Fruit fly (Drosophila melanogaster) whole organism, embryonic: ENCODE data around the gene Wwox.

ENCODE experiments used
- Abd-B ChIP-seq: fragments of 200-800 bp; sonication (Bioruptor generic); optimal IDR thresholded peaks from 2 replicates; lab custom pipeline; 2018; ENCODE audit warnings: missing biosample characterization, mild to moderate bottlenecking, missing genetic modification characterization, moderate library complexity
- Aef1 ChIP-seq: fragments of 200-800 bp; sonication (Bioruptor generic); IDR thresholded peaks from 3 replicates; pipeline ENCODE4 v1.3.6; 2022; ENCODE audit warnings: missing biosample characterization, missing genetic modification characterization
- Bgb ChIP-seq: fragments of 200-800 bp; sonication (Bioruptor generic); IDR thresholded peaks from 2 replicates; pipeline ENCODE4 v1.3.6; 2022; ENCODE audit warnings: missing biosample characterization, missing genetic modification characterization; ENCODE audit not compliant: partially characterized antibody
- C15 ChIP-seq: fragments of 200-800 bp; sonication (Bioruptor generic); IDR thresholded peaks from 3 replicates; pipeline ENCODE4 v1.3.6; 2022; ENCODE audit warnings: missing biosample characterization, missing genetic modification characterization
- CG10979 ChIP-seq: fragments of 200-800 bp; sonication (Bioruptor generic); optimal IDR thresholded peaks from 2 replicates; lab custom pipeline; 2018; ENCODE audit warnings: missing biosample characterization, mild to moderate bottlenecking, missing genetic modification characterization, moderate library complexity
- CG11696 ChIP-seq: fragments of 200-800 bp; sonication (Bioruptor generic); IDR thresholded peaks from 2 replicates; pipeline ENCODE4 v1.3.6; 2022; ENCODE audit warnings: missing biosample characterization, missing genetic modification characterization
- CG12155 ChIP-seq: fragments of 200-800 bp; sonication (Bioruptor generic); optimal IDR thresholded peaks from 3 replicates; lab custom pipeline; 2016; ENCODE audit warnings: missing biosample characterization, missing genetic modification characterization
- CG12391 ChIP-seq: fragments of 200-800 bp; sonication (Bioruptor generic); optimal IDR thresholded peaks from 3 replicates; lab custom pipeline; 2018; ENCODE audit warnings: missing biosample characterization, mild to moderate bottlenecking, missing genetic modification characterization, moderate library complexity
- CG14014 ChIP-seq: fragments of 200-800 bp; sonication (Bioruptor generic); IDR thresholded peaks from 2 replicates; pipeline ENCODE4 v1.3.6; 2022; ENCODE audit warnings: missing biosample characterization, missing genetic modification characterization
- CG14860 ChIP-seq: fragments of 200-800 bp; sonication (Bioruptor generic); IDR thresholded peaks from 3 replicates; pipeline ENCODE4 v1.3.6; 2022; ENCODE audit warnings: missing biosample characterization, missing genetic modification characterization; ENCODE audit not compliant: partially characterized antibody
- CG17385 ChIP-seq: fragments of 200-800 bp; sonication (Bioruptor generic); optimal IDR thresholded peaks from 3 replicates; lab custom pipeline; 2018; ENCODE audit warnings: missing biosample characterization, mild to moderate bottlenecking, missing genetic modification characterization
- CG17568 ChIP-seq: fragments of 200-800 bp; sonication (Bioruptor generic); optimal IDR thresholded peaks from 2 replicates; lab custom pipeline; 2018; ENCODE audit warnings: missing biosample characterization, mild to moderate bottlenecking, missing genetic modification characterization, moderate library complexity
- CG18476 ChIP-seq: fragments of 200-800 bp; sonication (Bioruptor generic); optimal IDR thresholded peaks from 2 replicates; lab custom pipeline; 2016; ENCODE audit warnings: missing biosample characterization, mild to moderate bottlenecking, missing genetic modification characterization
- CG18619 ChIP-seq: fragments of 200-800 bp; sonication (Bioruptor generic); optimal IDR thresholded peaks from 3 replicates; lab custom pipeline; 2017; ENCODE audit warnings: missing biosample characterization, mild to moderate bottlenecking, missing genetic modification characterization
- CG2712 ChIP-seq: fragments of 200-800 bp; optimal IDR thresholded peaks from 3 replicates; lab custom pipeline; 2019; ENCODE audit warnings: missing biosample characterization, mild to moderate bottlenecking, missing genetic modification characterization, moderate library complexity
- CG2889 ChIP-seq: fragments of 200-800 bp; sonication (Bioruptor generic); IDR thresholded peaks from 3 replicates; pipeline ENCODE4 v1.3.6; 2022; ENCODE audit warnings: missing biosample characterization, missing genetic modification characterization
- CG30020 ChIP-seq: fragments of 200-800 bp; optimal IDR thresholded peaks from 2 replicates; lab custom pipeline; 2019; ENCODE audit warnings: missing biosample characterization, mild to moderate bottlenecking, missing genetic modification characterization, moderate library complexity
- CG31441 ChIP-seq: fragments of 200-800 bp; sonication (Bioruptor generic); IDR thresholded peaks from 2 replicates; pipeline ENCODE4 v1.3.6; 2022; ENCODE audit warnings: missing biosample characterization, missing genetic modification characterization
- CG32767 ChIP-seq: fragments of 200-800 bp; sonication (Bioruptor generic); IDR thresholded peaks from 2 replicates; pipeline ENCODE4 v1.3.6; 2022; ENCODE audit warnings: missing biosample characterization, missing genetic modification characterization
- CG4360 ChIP-seq: fragments of 200-800 bp; sonication (Bioruptor generic); IDR thresholded peaks from 2 replicates; pipeline ENCODE4 v1.3.6; 2022; ENCODE audit warnings: missing biosample characterization, missing genetic modification characterization
- CG43689 ChIP-seq: fragments of 200-800 bp; sonication (Bioruptor generic); IDR thresholded peaks from 2 replicates; pipeline ENCODE4 v1.3.6; 2022; ENCODE audit warnings: missing biosample characterization, missing genetic modification characterization
- CG4820 ChIP-seq: fragments of 200-800 bp; sonication (Bioruptor generic); optimal IDR thresholded peaks from 3 replicates; lab custom pipeline; 2016; ENCODE audit warnings: missing biosample characterization, missing genetic modification characterization
- CG8924 ChIP-seq: fragments of 200-800 bp; optimal IDR thresholded peaks from 3 replicates; lab custom pipeline; 2019; ENCODE audit warnings: missing biosample characterization, mild to moderate bottlenecking, missing genetic modification characterization, moderate library complexity
- CG9437 ChIP-seq: fragments of 200-800 bp; sonication (Bioruptor generic); optimal IDR thresholded peaks from 2 replicates; lab custom pipeline; 2018; ENCODE audit warnings: missing biosample characterization, mild to moderate bottlenecking, missing genetic modification characterization
- CG9727 ChIP-seq: fragments of 200-800 bp; sonication (Bioruptor generic); optimal IDR thresholded peaks from 3 replicates; lab custom pipeline; 2017; ENCODE audit warnings: missing biosample characterization, mild to moderate bottlenecking, missing genetic modification characterization
- Fer1 ChIP-seq: fragments of 200-800 bp; sonication (Bioruptor generic); optimal IDR thresholded peaks from 2 replicates; lab custom pipeline; 2017; ENCODE audit warnings: missing biosample characterization, mild to moderate bottlenecking, missing genetic modification characterization
- Hr51 ChIP-seq, 2 experiments: fragments of 200-800 bp; sonication (Bioruptor generic); optimal IDR thresholded peaks; 2 replicates in 1 of 2; 3 replicates in 1 of 2; lab custom pipeline; 2016 to 2018; ENCODE audit warnings: missing biosample characterization in 2 of 2, missing genetic modification characterization in 2 of 2, mild to moderate bottlenecking in 1 of 2, moderate library complexity in 1 of 2
- Hr78 ChIP-seq, 2 experiments: fragments of 200-800 bp in 1 of 2; fragments of >200 bp in 1 of 2; sonication (Bioruptor generic) in 1 of 2; optimal IDR thresholded peaks; 2 replicates each; lab custom pipeline; 2017 to 2019; ENCODE audit warnings: missing biosample characterization in 2 of 2, missing genetic modification characterization in 2 of 2, mild to moderate bottlenecking in 1 of 2, moderate library complexity in 1 of 2
- Nf-YC ChIP-seq: fragments of 200-800 bp; optimal IDR thresholded peaks from 3 replicates; lab custom pipeline; 2019; ENCODE audit warnings: missing biosample characterization, mild to moderate bottlenecking, missing genetic modification characterization, moderate library complexity
- NfI ChIP-seq: fragments of 200-800 bp; sonication (Bioruptor generic); optimal IDR thresholded peaks from 3 replicates; lab custom pipeline; 2018; ENCODE audit warnings: missing biosample characterization, mild to moderate bottlenecking, missing genetic modification characterization, moderate library complexity
- PHDP ChIP-seq: fragments of 200-800 bp; sonication (Bioruptor generic); optimal IDR thresholded peaks from 3 replicates; lab custom pipeline; 2018; ENCODE audit warnings: missing biosample characterization, mild to moderate bottlenecking, missing genetic modification characterization, moderate library complexity
- Scr ChIP-seq: fragments of 200-800 bp; sonication (Bioruptor generic); IDR thresholded peaks from 2 replicates; pipeline ENCODE4 v1.3.6; 2022; ENCODE audit warnings: missing biosample characterization, missing genetic modification characterization; ENCODE audit not compliant: partially characterized antibody
- Vsx1 ChIP-seq: fragments of 200-800 bp; sonication (Bioruptor generic); optimal IDR thresholded peaks from 2 replicates; lab custom pipeline; 2017; ENCODE audit warnings: missing biosample characterization, mild to moderate bottlenecking, missing genetic modification characterization, missing genetic modification reagents
- az2 ChIP-seq: fragments of 200-800 bp; sonication (Bioruptor generic); optimal IDR thresholded peaks from 3 replicates; lab custom pipeline; 2016; ENCODE audit warnings: missing biosample characterization, missing genetic modification characterization
- bsh ChIP-seq, 2 experiments: fragments of 200-800 bp; sonication (Bioruptor generic); optimal IDR thresholded peaks; 2 replicates each; lab custom pipeline; 2017 to 2018; ENCODE audit warnings: mild to moderate bottlenecking in 2 of 2, missing biosample characterization in 2 of 2, missing genetic modification characterization in 2 of 2, moderate library complexity in 1 of 2
- btn ChIP-seq: fragments of 200-800 bp; sonication (Bioruptor generic); optimal IDR thresholded peaks from 2 replicates; lab custom pipeline; 2016; ENCODE audit warnings: missing biosample characterization, missing genetic modification characterization
- cas ChIP-seq: fragments of 200-800 bp; sonication (Bioruptor generic); IDR thresholded peaks from 2 replicates; pipeline ENCODE4 v1.3.6; 2022; ENCODE audit warnings: missing biosample characterization, missing genetic modification characterization
- crol ChIP-seq: fragments of 200-800 bp; sonication (Bioruptor generic); IDR thresholded peaks from 2 replicates; pipeline ENCODE4 v1.3.6; 2022; ENCODE audit warnings: missing biosample characterization, missing genetic modification characterization
- cwo ChIP-seq: fragments of 200-800 bp; sonication (Bioruptor generic); optimal IDR thresholded peaks from 3 replicates; lab custom pipeline; 2017; ENCODE audit warnings: missing biosample characterization, missing genetic modification characterization, mild to moderate bottlenecking, moderate library complexity, missing genetic modification reagents
- ems ChIP-seq: fragments of 200-800 bp; sonication (Bioruptor generic); optimal IDR thresholded peaks from 3 replicates; lab custom pipeline; 2016; ENCODE audit warnings: missing biosample characterization, missing genetic modification characterization
- ewg ChIP-seq: fragments of 200-800 bp; sonication (Bioruptor generic); optimal IDR thresholded peaks from 3 replicates; lab custom pipeline; 2017; ENCODE audit warnings: mild to moderate bottlenecking, missing biosample characterization, missing genetic modification reagents, missing genetic modification characterization
- fd3F ChIP-seq: fragments of 200-800 bp; sonication (Bioruptor generic); optimal IDR thresholded peaks from 2 replicates; lab custom pipeline; 2018; ENCODE audit warnings: missing biosample characterization, mild to moderate bottlenecking, missing genetic modification characterization, moderate library complexity
- gem ChIP-seq: fragments of 200-800 bp; sonication (Bioruptor generic); optimal IDR thresholded peaks from 2 replicates; lab custom pipeline; 2019; ENCODE audit warnings: missing biosample characterization, mild to moderate bottlenecking, missing genetic modification characterization, moderate library complexity
- grau ChIP-seq: fragments of 200-800 bp; optimal IDR thresholded peaks from 3 replicates; lab custom pipeline; 2019; ENCODE audit warnings: missing biosample characterization, mild to moderate bottlenecking, missing genetic modification characterization, moderate library complexity
- schlank ChIP-seq: fragments of 200-800 bp; sonication (Bioruptor generic); optimal IDR thresholded peaks from 2 replicates; lab custom pipeline; 2018; ENCODE audit warnings: missing biosample characterization, mild to moderate bottlenecking, missing genetic modification characterization
- seq ChIP-seq: fragments of 200-800 bp; sonication (Bioruptor generic); IDR thresholded peaks from 2 replicates; pipeline ENCODE4 v1.3.6; 2022; ENCODE audit warnings: missing biosample characterization, missing genetic modification characterization
- sr ChIP-seq: fragments of 200-800 bp; sonication (Bioruptor generic); IDR thresholded peaks from 3 replicates; pipeline ENCODE4 v1.3.6; 2022; ENCODE audit warnings: missing biosample characterization, missing genetic modification characterization
- wor ChIP-seq: fragments of 200-800 bp; sonication (Bioruptor generic); IDR thresholded peaks from 2 replicates; pipeline ENCODE4 v1.3.6; 2022; ENCODE audit warnings: missing biosample characterization, missing genetic modification characterization
- zfh1 ChIP-seq: fragments of 200-800 bp; sonication (Bioruptor generic); IDR thresholded peaks from 3 replicates; pipeline ENCODE4 v1.3.6; 2022; ENCODE audit warnings: missing biosample characterization, missing genetic modification characterization

The Wwox gene

dm6 chr2L:7966461-7966846, 37.6 kb downstream of the Wwox start (continued):
- TF ChIP-seq Nf-YC (tag; lab: Kevin White, UChicago) (peak; percentile 14), CG11696 (GFP tag; lab: Robert Waterston, UW) (no peak), schlank (no peak), CG2889 (GFP tag; lab: Robert Waterston, UW) (no peak), CG12155 (no peak), crol (GFP tag; lab: Robert Waterston, UW) (peak; percentile 64), cas (GFP tag; lab: Robert Waterston, UW) (no peak), CG31441 (GFP tag; lab: Robert Waterston, UW) (no peak), CG18476 (no peak), C15 (GFP tag; lab: Robert Waterston, UW) (no peak), grau (no peak), btn (no peak), CG12391 (no peak), CG17568 (no peak), CG8924 (tag; lab: Kevin White, UChicago) (no peak), zfh1 (GFP tag; lab: Robert Waterston, UW) (0 out of 3 replicates have a peak, but pooled peaks have one; percentile 12), Fer1 (GFP tag; lab: Kevin White, UChicago) (no peak), CG30020 (tag; lab: Kevin White, UChicago) (no peak), ems (GFP tag; lab: Kevin White, UChicago) (no peak), CG32767 (GFP tag; lab: Robert Waterston, UW) (no peak), CG43689 (GFP tag; lab: Robert Waterston, UW) (no peak), CG9437 (GFP tag; lab: Kevin White, UChicago) (peak; percentile 74), cwo (GFP tag; lab: Kevin White, UChicago) (peak; percentile 33)
- TF ChIP-seq, all 482 proteins: peak for 10

- TF ChIP-seq PHDP (tag; lab: Kevin White, UChicago) (peak; percentile 13), sr (GFP tag; lab: Robert Waterston, UW) (no peak), CG4820 (GFP tag; lab: Kevin White, UChicago) (peak; percentile 19), Vsx1 (peak; percentile 7), Nf-YC (tag; lab: Kevin White, UChicago) (no peak), ewg (GFP tag; lab: Kevin White, UChicago) (no peak), cwo (GFP tag; lab: Kevin White, UChicago) (peak; percentile 43), seq (peak; percentile 18; the same call in 1 of the 2 replicates), CG4360 (GFP tag; lab: Robert Waterston, UW) (peak; percentile 79; the same call in 1 of the 2 replicates), CG14014 (GFP tag; lab: Robert Waterston, UW) (no peak), fd3F (GFP tag; lab: Kevin White, UChicago) (no peak), Aef1 (GFP tag; lab: Robert Waterston, UW) (no peak), Hr51 (GFP tag; optimal IDR thresholded peaks at IDR 0.05; lab: Kevin White, UChicago) (peak in 1 of 2 experiments; percentile 65), CG18619 (no peak), CG2712 (peak; percentile 60), bsh (GFP tag; optimal IDR thresholded peaks at IDR 0.05; lab: Kevin White, UChicago) (peak in 1 of 2 experiments; percentile 39), az2 (peak; percentile 25), CG17385 (GFP tag; lab: Kevin White, UChicago) (peak; percentile 38), CG9727 (GFP tag; lab: Kevin White, UChicago) (peak; percentile 3), wor (GFP tag; lab: Robert Waterston, UW) (no peak), CG10979 (tag; lab: Kevin White, UChicago) (peak; percentile 39), Abd-B (peak; percentile 26), NfI (GFP tag; lab: Kevin White, UChicago) (no peak), Hr78 (GFP tag; optimal IDR thresholded peaks at IDR 0.05; lab: Kevin White, UChicago) (peak in 1 of 2 experiments; percentile 54), gem (tag; lab: Kevin White, UChicago) (peak; percentile 66), CG14860 (no peak), Scr (no peak), Bgb (GFP tag; lab: Robert Waterston, UW) (no peak)
These were observed 38.2 kb downstream of the Wwox start for dm6 chr2L:7965808-7966460.
